Fruit fly (Drosophila melanogaster) whole organism, embryonic: Measurements from ENCODE around the gene CG43796.

Experiments
- Adf1 ChIP-seq: fragments of 200-800 bp; sonication (Bioruptor generic); IDR thresholded peaks from 2 replicates; pipeline ENCODE4 v1.3.6; 2022; ENCODE audit warnings: missing biosample characterization, missing genetic modification characterization
- CG10979 ChIP-seq: fragments of 200-800 bp; sonication (Bioruptor generic); optimal IDR thresholded peaks from 2 replicates; lab custom pipeline; 2018; ENCODE audit warnings: missing biosample characterization, mild to moderate bottlenecking, missing genetic modification characterization, moderate library complexity
- CG11398 ChIP-seq: fragments of 200-800 bp; sonication (Bioruptor generic); optimal IDR thresholded peaks from 2 replicates; lab custom pipeline; 2016; ENCODE audit warnings: missing biosample characterization, missing genetic modification characterization
- CG11696 ChIP-seq: fragments of 200-800 bp; sonication (Bioruptor generic); IDR thresholded peaks from 2 replicates; pipeline ENCODE4 v1.3.6; 2022; ENCODE audit warnings: missing biosample characterization, missing genetic modification characterization
- CG12104 ChIP-seq: fragments of 200-800 bp; sonication (Bioruptor generic); optimal IDR thresholded peaks from 3 replicates; lab custom pipeline; 2016; ENCODE audit warnings: missing biosample characterization, missing genetic modification characterization
- CG17568 ChIP-seq: fragments of 200-800 bp; sonication (Bioruptor generic); optimal IDR thresholded peaks from 2 replicates; lab custom pipeline; 2018; ENCODE audit warnings: missing biosample characterization, mild to moderate bottlenecking, missing genetic modification characterization, moderate library complexity
- CG18011 ChIP-seq: fragments of 200-800 bp; sonication (Bioruptor generic); optimal IDR thresholded peaks from 2 replicates; lab custom pipeline; 2017; ENCODE audit warnings: missing biosample characterization, missing genetic modification characterization, mild to moderate bottlenecking, moderate library complexity, missing genotype
- CG18262 ChIP-seq: fragments of 200-800 bp; optimal IDR thresholded peaks from 3 replicates; lab custom pipeline; 2019; ENCODE audit warnings: missing biosample characterization, mild to moderate bottlenecking, missing genetic modification characterization, moderate library complexity
- CG2116 ChIP-seq: fragments of 200-800 bp; sonication (Bioruptor generic); optimal IDR thresholded peaks from 3 replicates; lab custom pipeline; 2018; ENCODE audit warnings: missing biosample characterization, mild to moderate bottlenecking, missing genetic modification characterization
- CG6654 ChIP-seq: fragments of 200-800 bp; sonication (Bioruptor generic); optimal IDR thresholded peaks from 2 replicates; lab custom pipeline; 2017; ENCODE audit warnings: missing biosample characterization, mild to moderate bottlenecking, missing genetic modification characterization
- CG6791 ChIP-seq: fragments of 200-800 bp; sonication (Bioruptor generic); IDR thresholded peaks from 3 replicates; pipeline ENCODE4 v1.3.6; 2022; ENCODE audit warnings: missing biosample characterization, missing genetic modification characterization; ENCODE audit not compliant: partially characterized antibody
- CG7357 ChIP-seq: fragments of 200-800 bp; sonication (Bioruptor generic); IDR thresholded peaks from 3 replicates; pipeline ENCODE4 v1.3.6; 2022; ENCODE audit warnings: missing biosample characterization, missing genetic modification characterization
- CG7372 ChIP-seq: fragments of 200-800 bp; sonication (Bioruptor generic); IDR thresholded peaks from 2 replicates; pipeline ENCODE4 v1.3.6; 2022; ENCODE audit warnings: missing biosample characterization, missing genetic modification characterization
- CG7987 ChIP-seq: fragments of 200-800 bp; sonication (Bioruptor generic); optimal IDR thresholded peaks from 2 replicates; lab custom pipeline; 2018; ENCODE audit warnings: missing biosample characterization, mild to moderate bottlenecking, missing genetic modification characterization, moderate library complexity
- CG8089 ChIP-seq: fragments of 200-800 bp; sonication (Bioruptor generic); optimal IDR thresholded peaks from 3 replicates; lab custom pipeline; 2016; ENCODE audit warnings: missing biosample characterization, missing genetic modification characterization
- CG8359 ChIP-seq: fragments of 200-800 bp; sonication (Bioruptor generic); optimal IDR thresholded peaks from 2 replicates; lab custom pipeline; 2017; ENCODE audit warnings: missing biosample characterization, mild to moderate bottlenecking, missing genetic modification characterization, borderline replicate concordance
- CG8944 ChIP-seq: fragments of 200-800 bp; sonication (Bioruptor generic); optimal IDR thresholded peaks from 3 replicates; lab custom pipeline; 2016; ENCODE audit warnings: missing biosample characterization, missing genetic modification characterization
- CG9609 ChIP-seq: fragments of 200-800 bp; sonication (Bioruptor generic); optimal IDR thresholded peaks from 3 replicates; lab custom pipeline; 2016; ENCODE audit warnings: missing biosample characterization, missing genetic modification characterization
- CTCF ChIP-seq: fragments of 200-800 bp; sonication (Bioruptor generic); optimal IDR thresholded peaks from 2 replicates; lab custom pipeline; 2017; ENCODE audit warnings: missing biosample characterization, mild to moderate bottlenecking, missing genetic modification characterization, moderate library complexity
- CkIIα-i1 ChIP-seq: fragments of 200-800 bp; sonication (Bioruptor generic); IDR thresholded peaks from 2 replicates; pipeline ENCODE4 v1.3.6; 2022; ENCODE audit warnings: missing biosample characterization, missing genetic modification characterization
- Dfd ChIP-seq, 2 experiments: fragments of >200 bp; optimal IDR thresholded peaks; 2 replicates each; lab custom pipeline; 2017; ENCODE audit warnings: missing biosample characterization in 2 of 2, missing genetic modification characterization in 2 of 2
- Gsc ChIP-seq: fragments of 200-800 bp; sonication (Bioruptor generic); IDR thresholded peaks from 2 replicates; pipeline ENCODE4 v1.3.6; 2022; ENCODE audit warnings: missing biosample characterization, missing genetic modification characterization
- H2.0 ChIP-seq: fragments of 200-800 bp; sonication (Bioruptor generic); IDR thresholded peaks from 2 replicates; pipeline ENCODE4 v1.3.6; 2022; ENCODE audit warnings: missing biosample characterization, missing genetic modification characterization
- HmgD ChIP-seq: fragments of 200-800 bp; sonication (Bioruptor generic); optimal IDR thresholded peaks from 3 replicates; lab custom pipeline; 2016; ENCODE audit warnings: missing biosample characterization, missing genetic modification characterization
- Kr ChIP-seq: fragments of 200-800 bp; sonication (Bioruptor generic); optimal IDR thresholded peaks from 2 replicates; lab custom pipeline; 2017; ENCODE audit warnings: missing biosample characterization, mild to moderate bottlenecking, missing genetic modification characterization
- Lhr ChIP-seq: fragments of 200-800 bp; sonication (Bioruptor generic); optimal IDR thresholded peaks from 3 replicates; lab custom pipeline; 2017; ENCODE audit warnings: mild to moderate bottlenecking, missing biosample characterization, missing genetic modification reagents, missing genetic modification characterization
- MBD-R2 ChIP-seq: fragments of 200-800 bp; sonication (Bioruptor generic); IDR thresholded peaks from 2 replicates; pipeline ENCODE4 v1.3.6; 2022; ENCODE audit warnings: missing biosample characterization, missing genetic modification characterization
- Mes4 ChIP-seq: fragments of 200-800 bp; sonication (Bioruptor generic); optimal IDR thresholded peaks from 2 replicates; lab custom pipeline; 2016; ENCODE audit warnings: missing biosample characterization, missing genetic modification characterization
- Neu2 ChIP-seq: fragments of 200-800 bp; sonication (Bioruptor generic); optimal IDR thresholded peaks from 3 replicates; lab custom pipeline; 2016; ENCODE audit warnings: missing biosample characterization, missing genetic modification characterization, borderline replicate concordance
- Nf-YA ChIP-seq: fragments of 200-800 bp; sonication (Bioruptor generic); IDR thresholded peaks from 2 replicates; pipeline ENCODE4 v1.3.6; 2022; ENCODE audit warnings: missing biosample characterization, missing genetic modification characterization
- Opbp ChIP-seq: fragments of 200-800 bp; sonication (Bioruptor generic); IDR thresholded peaks from 3 replicates; pipeline ENCODE4 v1.3.6; 2022; ENCODE audit warnings: missing biosample characterization, missing genetic modification characterization; ENCODE audit not compliant: partially characterized antibody
- Rx ChIP-seq: fragments of 200-800 bp; sonication (Bioruptor generic); IDR thresholded peaks from 2 replicates; pipeline ENCODE4 v1.3.6; 2022; ENCODE audit warnings: missing biosample characterization, missing genetic modification characterization
- Spps ChIP-seq: fragments of 200-800 bp; sonication (Bioruptor generic); optimal IDR thresholded peaks from 2 replicates; lab custom pipeline; 2018; ENCODE audit warnings: missing biosample characterization, mild to moderate bottlenecking, missing genetic modification characterization
- ara ChIP-seq: fragments of 200-800 bp; sonication (Bioruptor generic); IDR thresholded peaks from 2 replicates; pipeline ENCODE4 v1.3.6; 2022; ENCODE audit warnings: missing biosample characterization, missing genetic modification characterization
- ci ChIP-seq: fragments of 200-800 bp; sonication (Bioruptor generic); IDR thresholded peaks from 3 replicates; pipeline ENCODE4 v1.3.6; 2022; ENCODE audit warnings: missing biosample characterization, missing genetic modification characterization
- corto ChIP-seq: fragments of 200-800 bp; sonication (Bioruptor generic); optimal IDR thresholded peaks from 2 replicates; lab custom pipeline; 2016; ENCODE audit warnings: missing biosample characterization, mild to moderate bottlenecking, missing genetic modification characterization, moderate library complexity
- dysf ChIP-seq: fragments of 200-800 bp; sonication (Bioruptor generic); IDR thresholded peaks from 3 replicates; pipeline ENCODE4 v1.3.6; 2022; ENCODE audit warnings: missing biosample characterization, missing genetic modification characterization
- ewg ChIP-seq: fragments of 200-800 bp; sonication (Bioruptor generic); optimal IDR thresholded peaks from 3 replicates; lab custom pipeline; 2017; ENCODE audit warnings: mild to moderate bottlenecking, missing biosample characterization, missing genetic modification reagents, missing genetic modification characterization
- gfzf ChIP-seq: fragments of 200-800 bp; sonication (Bioruptor generic); optimal IDR thresholded peaks from 2 replicates; lab custom pipeline; 2016; ENCODE audit warnings: missing biosample characterization, mild to moderate bottlenecking, missing genetic modification characterization, moderate library complexity
- gt ChIP-seq: fragments of 200-800 bp; sonication (Bioruptor generic); IDR thresholded peaks from 2 replicates; pipeline ENCODE4 v1.3.6; 2022; ENCODE audit warnings: missing biosample characterization, missing genetic modification characterization
- hth ChIP-seq: fragments of >200 bp; optimal IDR thresholded peaks from 2 replicates; lab custom pipeline; 2017; ENCODE audit warnings: inconsistent platforms
- luna ChIP-seq: fragments of 200-800 bp; sonication (Bioruptor generic); optimal IDR thresholded peaks from 2 replicates; lab custom pipeline; 2016; ENCODE audit warnings: missing biosample characterization, missing genetic modification characterization
- mld ChIP-seq: fragments of 200-800 bp; sonication (Bioruptor generic); IDR thresholded peaks from 3 replicates; pipeline ENCODE4 v1.3.6; 2022; ENCODE audit warnings: missing biosample characterization, missing genetic modification characterization; ENCODE audit not compliant: partially characterized antibody
- pan ChIP-seq, 4 experiments: fragments of >200 bp in 3 of 4; fragments of 200-800 bp in 1 of 4; sonication (Bioruptor generic) in 1 of 4; optimal IDR thresholded peaks in 3 of 4; IDR thresholded peaks in 1 of 4; 2 replicates each; pipeline versions ENCODE4 v1.3.6 to Lab custom; 2017 to 2022; ENCODE audit warnings: missing biosample characterization in 2 of 4, missing genetic modification characterization in 2 of 4, mixed read lengths in 1 of 4
- scrt ChIP-seq: fragments of 200-800 bp; sonication (Bioruptor generic); optimal IDR thresholded peaks from 2 replicates; lab custom pipeline; 2018; ENCODE audit warnings: missing biosample characterization, mild to moderate bottlenecking, missing genetic modification characterization, moderate library complexity
- sd ChIP-seq: fragments of 200-800 bp; sonication (Bioruptor generic); optimal IDR thresholded peaks from 3 replicates; lab custom pipeline; 2018; ENCODE audit warnings: missing biosample characterization, mild to moderate bottlenecking, missing genetic modification characterization, moderate library complexity
- shn ChIP-seq: fragments of 200-800 bp; sonication (Bioruptor generic); optimal IDR thresholded peaks from 3 replicates; lab custom pipeline; 2016; ENCODE audit warnings: missing biosample characterization, missing genetic modification characterization
- sim ChIP-seq: fragments of 200-800 bp; sonication (Bioruptor generic); IDR thresholded peaks from 2 replicates; pipeline ENCODE4 v1.3.6; 2022; ENCODE audit warnings: missing biosample characterization, missing genetic modification characterization
- slbo ChIP-seq: fragments of 200-800 bp; sonication (Bioruptor generic); IDR thresholded peaks from 2 replicates; pipeline ENCODE4 v1.3.6; 2022; ENCODE audit warnings: missing biosample characterization, missing genetic modification characterization
- slou ChIP-seq: fragments of 200-800 bp; sonication (Bioruptor generic); optimal IDR thresholded peaks from 3 replicates; lab custom pipeline; 2016; ENCODE audit warnings: missing biosample characterization, missing genetic modification characterization
- toy ChIP-seq: fragments of 200-800 bp; sonication (Bioruptor generic); IDR thresholded peaks from 2 replicates; pipeline ENCODE4 v1.3.6; 2022; ENCODE audit warnings: missing biosample characterization, missing genetic modification characterization
- vfl ChIP-seq: fragments of 200-800 bp; sonication (Bioruptor generic); optimal IDR thresholded peaks from 2 replicates; lab custom pipeline; 2016; ENCODE audit warnings: missing biosample characterization, missing genetic modification characterization

The CG43796 gene

dm6 chr2L:8528318-8528717 is 46.1 kb downstream of the CG43796 start, which contains the start of the genes lmgA and lmgB (continued):
- peak; percentile 35 for TF ChIP-seq CG18011 (GFP tag; lab: Kevin White, UChicago)
- TF ChIP-seq gfzf (GFP tag; lab: Kevin White, UChicago), result no peak
- peak; percentile 95 for TF ChIP-seq CG2116 (GFP tag; lab: Kevin White, UChicago)
- no peak for TF ChIP-seq CG9609 (GFP tag; lab: Kevin White, UChicago)
- peak; percentile 22 for TF ChIP-seq CTCF
- no peak for TF ChIP-seq ara (GFP tag; lab: Robert Waterston, UW)
- no peak for TF ChIP-seq CG8359 (GFP tag; lab: Kevin White, UChicago)
- no peak for TF ChIP-seq luna (GFP tag; lab: Kevin White, UChicago)
- no peak for TF ChIP-seq Kr (GFP tag; lab: Kevin White, UChicago)
- TF ChIP-seq CG7987, result no peak
- TF ChIP-seq toy, result no peak
- TF ChIP-seq sd (tag; lab: Kevin White, UChicago), result no peak
- TF ChIP-seq Dfd (GFP tag; optimal IDR thresholded peaks at IDR 0.05; lab: Kevin White, UChicago), result peak in 1 of 2 experiments; percentile 4
- peak; percentile 76 for TF ChIP-seq slbo (GFP tag; lab: Robert Waterston, UW)
- no peak for TF ChIP-seq CG8089 (GFP tag; lab: Kevin White, UChicago)
- no peak for TF ChIP-seq CG10979 (tag; lab: Kevin White, UChicago)
- peak; percentile 85 for TF ChIP-seq mld (GFP tag; lab: Robert Waterston, UW)
- no peak for TF ChIP-seq CG17568 (GFP tag; lab: Kevin White, UChicago)
- no peak for TF ChIP-seq Spps
- peak; percentile 28 for TF ChIP-seq CG18262 (tag; lab: Kevin White, UChicago)
- TF ChIP-seq ci (GFP tag; lab: Robert Waterston, UW), result peak; percentile 36; the same call in 1 of the 3 replicates
- no peak for TF ChIP-seq CG8944 (GFP tag; lab: Kevin White, UChicago)
- TF ChIP-seq CG7372 (GFP tag; lab: Robert Waterston, UW), result no peak
- TF ChIP-seq H2.0 (GFP tag; lab: Robert Waterston, UW), result peak; percentile 33; the same call in 1 of the 2 replicates
- no peak for TF ChIP-seq gt (GFP tag; lab: Robert Waterston, UW)
- TF ChIP-seq slou (GFP tag; lab: Kevin White, UChicago), result peak; percentile 1
- TF ChIP-seq Gsc (GFP tag; lab: Robert Waterston, UW), result no peak
- peak; percentile 57 for TF ChIP-seq vfl (GFP tag; lab: Kevin White, UChicago)
- TF ChIP-seq CG11696 (GFP tag; lab: Robert Waterston, UW), result 0 out of 2 replicates have a peak, but pooled peaks have one; percentile 7
- TF ChIP-seq scrt (GFP tag; lab: Kevin White, UChicago), result no peak
- no peak for TF ChIP-seq Rx (GFP tag; lab: Robert Waterston, UW)
- TF ChIP-seq CG11398, result no peak
- TF ChIP-seq Lhr, result peak; percentile 44
- no peak for TF ChIP-seq Mes4 (GFP tag; lab: Kevin White, UChicago)
- peak; percentile 90 for TF ChIP-seq CG6791 (GFP tag; lab: Robert Waterston, UW)
- no peak for TF ChIP-seq ewg (GFP tag; lab: Kevin White, UChicago)
- TF ChIP-seq sim (GFP tag; lab: Robert Waterston, UW), result no peak
- no peak for TF ChIP-seq CG7357
- no peak for TF ChIP-seq Adf1 (GFP tag; lab: Robert Waterston, UW)
- no peak for TF ChIP-seq HmgD (GFP tag; lab: Kevin White, UChicago)
- peak; percentile 17; the same call in 1 of the 3 replicates for TF ChIP-seq dysf (GFP tag; lab: Robert Waterston, UW)
- peak; percentile 70 for TF ChIP-seq MBD-R2 (GFP tag; lab: Robert Waterston, UW)
- no peak for TF ChIP-seq Nf-YA
- TF ChIP-seq Neu2 (GFP tag; lab: Kevin White, UChicago), result no peak
- no peak for TF ChIP-seq pan (optimal IDR thresholded peaks at IDR 0.05; lab: Kevin White, UChicago)
- peak in 1 of 2 experiments; percentile 47 for TF ChIP-seq pan (GFP tag; optimal IDR thresholded peaks at IDR 0.05 in 1 of 2, IDR thresholded peaks at IDR 0.05 in 1 of 2)
- TF ChIP-seq hth (lab: Kevin White, UChicago), result no peak
- no peak for TF ChIP-seq CG12104 (GFP tag; lab: Kevin White, UChicago)
- TF ChIP-seq shn (GFP tag; lab: Kevin White, UChicago), result peak; percentile 16
- TF ChIP-seq CkIIα-i1, result no peak
- TF ChIP-seq CG6654 (GFP tag; lab: Kevin White, UChicago), result no peak
- peak; percentile 35 for TF ChIP-seq corto (GFP tag; lab: Kevin White, UChicago)
- peak; percentile 88 for TF ChIP-seq Opbp
